ENCODE assay signal across 2 fruit fly cellular contexts in genomic region chr3R:19788770-19789169, dm6.
TF ChIP-seq lines count a peak whose summit lies in the region.

No protein-coding gene starts in this region.

TF ChIP-seq in whole organism, prepupa, 60 proteins besides CTCF, POLR2A, EP300 and RAD21:
- no peak for TF ChIP-seq CG1621 (tag; optimal IDR thresholded peaks at IDR 0.05; lab: Kevin White, UChicago)
- no peak for TF ChIP-seq lz (GFP tag; optimal IDR thresholded peaks at IDR 0.05; lab: Kevin White, UChicago)
- peak; percentile 36 for TF ChIP-seq CG6276 (GFP tag; optimal IDR thresholded peaks at IDR 0.05; lab: Kevin White, UChicago)
- TF ChIP-seq CG32006 (GFP tag; optimal IDR thresholded peaks at IDR 0.05; lab: Kevin White, UChicago) = peak; percentile 70
- TF ChIP-seq CG8119 (GFP tag; IDR thresholded peaks at IDR 0.05; lab: Robert Waterston, UW) = 0 out of 3 replicates have a peak, but pooled peaks have one; percentile 29
- TF ChIP-seq vri (GFP tag; optimal IDR thresholded peaks at IDR 0.05; lab: Kevin White, UChicago) = no peak
- TF ChIP-seq spab (GFP tag; optimal IDR thresholded peaks at IDR 0.05; lab: Kevin White, UChicago) = no peak
- TF ChIP-seq CG10631 (GFP tag; optimal IDR thresholded peaks at IDR 0.05; lab: Kevin White, UChicago) = no peak

TF ChIP-seq in whole organism, pupa, 21 proteins besides CTCF, POLR2A, EP300 and RAD21:
- TF ChIP-seq CG8301 (tag; optimal IDR thresholded peaks at IDR 0.05; lab: Kevin White, UChicago) (peak; percentile 77), CG15710 (tag; optimal IDR thresholded peaks at IDR 0.05; lab: Kevin White, UChicago) (no peak), D1 (tag; optimal IDR thresholded peaks at IDR 0.05; lab: Kevin White, UChicago) (no peak), CG4496 (GFP tag; IDR thresholded peaks at IDR 0.05; lab: Robert Waterston, UW) (0 out of 3 replicates have a peak, but pooled peaks have one; percentile 18), CG34367 (tag; optimal IDR thresholded peaks at IDR 0.05; lab: Kevin White, UChicago) (no peak), gl (tag; optimal IDR thresholded peaks at IDR 0.05; lab: Kevin White, UChicago) (no peak), fd96Ca (GFP tag; IDR thresholded peaks at IDR 0.05; lab: Robert Waterston, UW) (no peak), rn (GFP tag; IDR thresholded peaks at IDR 0.05; lab: Robert Waterston, UW) (no peak), CG32121 (GFP tag; IDR thresholded peaks at IDR 0.05; lab: Robert Waterston, UW) (no peak), Pif1B (GFP tag; optimal IDR thresholded peaks at IDR 0.05; lab: Kevin White, UChicago) (no peak), Pif1A (GFP tag; optimal IDR thresholded peaks at IDR 0.05; lab: Kevin White, UChicago) (no peak), CG14655 (GFP tag; optimal IDR thresholded peaks at IDR 0.05; lab: Kevin White, UChicago) (peak; percentile 80), CG10348 (GFP tag; IDR thresholded peaks at IDR 0.05; lab: Robert Waterston, UW) (no peak)
